Fruit fly (Drosophila melanogaster): ENCODE results near the gene CG3246.

CG3246 gene

DNA sequence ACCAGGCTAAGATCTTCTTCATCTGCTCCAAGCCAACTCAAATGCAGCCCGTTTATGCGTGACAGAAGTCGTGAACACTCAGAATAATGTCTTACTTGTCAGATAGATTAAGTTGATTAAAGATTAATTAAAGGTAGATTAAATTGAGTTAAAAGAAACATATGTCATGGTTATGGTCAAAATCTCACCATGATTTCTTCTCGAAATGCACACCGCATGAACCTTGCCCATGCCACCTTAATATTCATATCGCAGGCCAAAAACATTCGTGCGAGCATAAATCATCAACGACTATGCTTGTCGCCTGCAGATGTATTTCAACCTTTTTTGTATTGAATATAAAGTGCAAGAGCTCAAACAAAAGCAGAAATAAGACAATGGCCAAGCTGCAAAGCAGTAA is 24.7 kb downstream of the CG3246 start (continued):
- TF ChIP-seq rib (GFP tag; IDR thresholded peaks at IDR 0.05) (no peak), CG13894 (tag; optimal IDR thresholded peaks at IDR 0.05) (no peak), CG3163 (GFP tag; optimal IDR thresholded peaks at IDR 0.05) (no peak), CG14860 (GFP tag; IDR thresholded peaks at IDR 0.05; ENCODE audit: partially characterized antibody) (no peak), CG13123 (GFP tag; optimal IDR thresholded peaks at IDR 0.05) (no peak), sim (GFP tag; IDR thresholded peaks at IDR 0.05) (peak; percentile 56; the same call in 1 of the 2 replicates), HLHmδ (GFP tag; optimal IDR thresholded peaks at IDR 0.05) (no peak), tap (tag; optimal IDR thresholded peaks at IDR 0.05) (peak; percentile 84), Blimp-1 (GFP tag; optimal IDR thresholded peaks at IDR 0.05) (peak; percentile 69), CG10321 (GFP tag; IDR thresholded peaks at IDR 0.05) (peak; percentile 49; the same call in 1 of the 2 replicates), onecut (GFP tag; IDR thresholded peaks at IDR 0.05) (peak; percentile 71), CG13775 (GFP tag; optimal IDR thresholded peaks at IDR 0.05) (no peak), Fer2 (tag; optimal IDR thresholded peaks at IDR 0.05) (no peak), Asciz (GFP tag; optimal IDR thresholded peaks at IDR 0.05) (peak; percentile 66), emc (GFP tag; optimal IDR thresholded peaks at IDR 0.05) (no peak), CG10209 (GFP tag; optimal IDR thresholded peaks at IDR 0.05) (peak; percentile 27), CG42726 (GFP tag; IDR thresholded peaks at IDR 0.05; ENCODE audit: partially characterized antibody) (no peak), Dek (tag; optimal IDR thresholded peaks at IDR 0.05) (no peak), Chrac-16 (GFP tag; optimal IDR thresholded peaks at IDR 0.05) (no peak), Hmr (GFP tag; optimal IDR thresholded peaks at IDR 0.05) (peak; percentile 26), kni (GFP tag; optimal IDR thresholded peaks at IDR 0.05) (no peak), gsb (GFP tag; IDR thresholded peaks at IDR 0.05) (no peak), CG30431 (GFP tag; optimal IDR thresholded peaks at IDR 0.05) (no peak), Spps (tag; optimal IDR thresholded peaks at IDR 0.05) (peak; percentile 37), Dref (GFP tag; IDR thresholded peaks at IDR 0.05) (no peak), CG17612 (GFP tag; IDR thresholded peaks at IDR 0.05) (no peak), fd102C (GFP tag; optimal IDR thresholded peaks at IDR 0.05) (no peak), Camta (GFP tag; optimal IDR thresholded peaks at IDR 0.05) (peak; percentile 44), CG14710 (tag; optimal IDR thresholded peaks at IDR 0.05) (peak; percentile 37), CG3847 (GFP tag; IDR thresholded peaks at IDR 0.05) (no peak), chn (GFP tag; optimal IDR thresholded peaks at IDR 0.05) (peak; percentile 38), dmrt11E (tag; optimal IDR thresholded peaks at IDR 0.05) (peak; percentile 34), CG4360 (GFP tag; IDR thresholded peaks at IDR 0.05) (no peak), CG10147 (GFP tag; optimal IDR thresholded peaks at IDR 0.05) (peak; percentile 1), CG4617 (GFP tag; optimal IDR thresholded peaks at IDR 0.05; ENCODE audit: borderline replicate concordance) (no peak), Optix (GFP tag; IDR thresholded peaks at IDR 0.05) (peak; percentile 40; the same call in 1 of the 3 replicates), CG17359 (tag; optimal IDR thresholded peaks at IDR 0.05) (peak; percentile 79), tio (GFP tag; optimal IDR thresholded peaks at IDR 0.05) (no peak), Dad (GFP tag; optimal IDR thresholded peaks at IDR 0.05) (no peak), Rx (GFP tag; IDR thresholded peaks at IDR 0.05) (peak; percentile 17; the same call in 1 of the 2 replicates), ato (GFP tag; IDR thresholded peaks at IDR 0.05; ENCODE audit: partially characterized antibody) (no peak), BtbVII (GFP tag; optimal IDR thresholded peaks at IDR 0.05) (no peak), lola (GFP tag; optimal IDR thresholded peaks at IDR 0.05) (no peak), sima (GFP tag; optimal IDR thresholded peaks at IDR 0.05) (no peak), sens-2 (GFP tag; IDR thresholded peaks at IDR 0.05) (peak; percentile 63), YL-1 (GFP tag; optimal IDR thresholded peaks at IDR 0.05) (no peak), CG9437 (GFP tag; optimal IDR thresholded peaks at IDR 0.05) (peak; percentile 31), ash1 (GFP tag; optimal IDR thresholded peaks at IDR 0.05) (no peak), CG16863 (GFP tag; optimal IDR thresholded peaks at IDR 0.05) (no peak), CG8388 (GFP tag; optimal IDR thresholded peaks at IDR 0.05) (peak; percentile 34)
